Worm (Caenorhabditis elegans): ENCODE measurements around the gene C56G2.22.

The C56G2.22 gene

ce11 chrIII:6345968-6346498, at the start of gene C56G2.22, which contains the start of gene trmt-10C.2:
Gene C56G2.22, plus strand, starts transcription at chrIII:6346448.
Gene trmt-10C.2, plus strand, starts transcription at chrIII:6346281.
- peak; percentile 41 for TF ChIP-seq pha-4 (tag; optimal IDR thresholded peaks at IDR 0.05)
- no peak for TF ChIP-seq nhr-12 (tag; optimal IDR thresholded peaks at IDR 0.05)

ce11 chrIII:6297599-6297998, 48.6 kb upstream of the C56G2.22 start:
- TF ChIP-seq unc-62 (GFP tag; optimal IDR thresholded peaks at IDR 0.05) (no peak), ces-1 (GFP tag; optimal IDR thresholded peaks at IDR 0.05) (peak; percentile 33), elt-1 (tag; optimal IDR thresholded peaks at IDR 0.05; ENCODE audit: borderline replicate concordance, insufficient read depth) (no peak)

ce11 chrIII:6298131-6298530, 48.1 kb upstream of the C56G2.22 start, which contains the start of gene F47D12.3:
Gene F47D12.3, plus strand, starts transcription at chrIII:6298461.
- TF ChIP-seq mls-2 (tag; optimal IDR thresholded peaks at IDR 0.05), result no peak
- no peak for TF ChIP-seq snpc-4 (tag; optimal IDR thresholded peaks at IDR 0.05)
- no peak for TF ChIP-seq elt-1 (tag; optimal IDR thresholded peaks at IDR 0.05; ENCODE audit: borderline replicate concordance, insufficient read depth)
- TF ChIP-seq M03D4.4 (tag; optimal IDR thresholded peaks at IDR 0.05), result no peak
- no peak for TF ChIP-seq cnd-1 (tag; optimal IDR thresholded peaks at IDR 0.05)
- no peak for TF ChIP-seq nhr-76 (tag; optimal IDR thresholded peaks at IDR 0.05)
- no peak for TF ChIP-seq ceh-39 (tag; optimal IDR thresholded peaks at IDR 0.05)

- TF ChIP-seq hlh-1 (tag; optimal IDR thresholded peaks at IDR 0.05) (no peak), unc-39 (tag; optimal IDR thresholded peaks at IDR 0.05) (no peak), nhr-12 (tag; optimal IDR thresholded peaks at IDR 0.05) (no peak), ces-1 (GFP tag; optimal IDR thresholded peaks at IDR 0.05) (no peak), ceh-43 (GFP tag; optimal IDR thresholded peaks at IDR 0.05) (no peak), nhr-76 (tag; optimal IDR thresholded peaks at IDR 0.05) (no peak)
These were observed 46.0 kb upstream of the C56G2.22 start for ce11 chrIII:6300297-6300696.

ce11 chrIII:6303114-6303647, 43.1 kb upstream of the C56G2.22 start, which contains the start of gene F47D12.9:
Gene F47D12.9, minus strand, starts transcription at chrIII:6303380.
- no peak for TF ChIP-seq drap-1 (GFP tag; optimal IDR thresholded peaks at IDR 0.05)
- TF ChIP-seq unc-120 (tag; optimal IDR thresholded peaks at IDR 0.05; ENCODE audit: poor library complexity, severe bottlenecking), result peak; percentile 20
- TF ChIP-seq sptf-1 (tag; optimal IDR thresholded peaks at IDR 0.05), result no peak
- no peak for TF ChIP-seq ceh-43 (GFP tag; optimal IDR thresholded peaks at IDR 0.05)
- TF ChIP-seq pha-4 (tag; optimal IDR thresholded peaks at IDR 0.05), result peak; percentile 62
- TF ChIP-seq ham-2 (GFP tag; optimal IDR thresholded peaks at IDR 0.05), result no peak
- TF ChIP-seq hlh-1 (tag; optimal IDR thresholded peaks at IDR 0.05), result peak; percentile 53
- no peak for TF ChIP-seq bed-3 (GFP tag; optimal IDR thresholded peaks at IDR 0.05)
- peak; percentile 39 for TF ChIP-seq lin-13 (tag; optimal IDR thresholded peaks at IDR 0.05)
- no peak for TF ChIP-seq mls-2 (tag; optimal IDR thresholded peaks at IDR 0.05)
- no peak for TF ChIP-seq elt-3 (tag; optimal IDR thresholded peaks at IDR 0.05)
- TF ChIP-seq mep-1 (tag; optimal IDR thresholded peaks at IDR 0.05), result peak; percentile 54
- peak; percentile 10 for TF ChIP-seq unc-62 (GFP tag; optimal IDR thresholded peaks at IDR 0.05)
- TF ChIP-seq M03D4.4 (tag; optimal IDR thresholded peaks at IDR 0.05), result no peak
- TF ChIP-seq ces-1 (GFP tag; optimal IDR thresholded peaks at IDR 0.05), result peak; percentile 28
- TF ChIP-seq zip-8 (tag; optimal IDR thresholded peaks at IDR 0.05), result no peak

- TF ChIP-seq blmp-1 (tag; optimal IDR thresholded peaks at IDR 0.05), result no peak
- no peak for TF ChIP-seq M03D4.4 (tag; optimal IDR thresholded peaks at IDR 0.05)
- no peak for TF ChIP-seq elt-3 (tag; optimal IDR thresholded peaks at IDR 0.05)
- TF ChIP-seq sptf-1 (tag; optimal IDR thresholded peaks at IDR 0.05), result no peak
- TF ChIP-seq cnd-1 (tag; optimal IDR thresholded peaks at IDR 0.05), result no peak
- TF ChIP-seq nhr-28 (tag; optimal IDR thresholded peaks at IDR 0.05), result no peak
- TF ChIP-seq ceh-83 (GFP tag; optimal IDR thresholded peaks at IDR 0.05), result no peak
- no peak for TF ChIP-seq zip-8 (tag; optimal IDR thresholded peaks at IDR 0.05)
- TF ChIP-seq mab-5 (tag; optimal IDR thresholded peaks at IDR 0.05), result no peak
- TF ChIP-seq hlh-1 (tag; optimal IDR thresholded peaks at IDR 0.05), result no peak
- no peak for TF ChIP-seq nhr-12 (tag; optimal IDR thresholded peaks at IDR 0.05)
- TF ChIP-seq unc-120 (tag; optimal IDR thresholded peaks at IDR 0.05; ENCODE audit: poor library complexity, severe bottlenecking), result no peak
- TF ChIP-seq lsy-2 (tag; optimal IDR thresholded peaks at IDR 0.05), result no peak
- no peak for TF ChIP-seq ham-2 (GFP tag; optimal IDR thresholded peaks at IDR 0.05)
- TF ChIP-seq nhr-237 (tag; optimal IDR thresholded peaks at IDR 0.05), result no peak
- no peak for TF ChIP-seq ceh-43 (GFP tag; optimal IDR thresholded peaks at IDR 0.05)
- no peak for TF ChIP-seq mep-1 (tag; optimal IDR thresholded peaks at IDR 0.05)
- no peak for TF ChIP-seq pha-4 (tag; optimal IDR thresholded peaks at IDR 0.05)
These were observed 42.5 kb upstream of the C56G2.22 start for ce11 chrIII:6303787-6304186.
